ENCODE assay signal across 5 fruit fly cellular contexts in genomic region chr2L:10057236-10057635, dm6.
TF ChIP-seq lines count a peak whose summit lies in the region.

No protein-coding gene starts in this region.

- TF ChIP-seq CTCF in whole organism, embryonic (GFP tag; optimal IDR thresholded peaks at IDR 0.05; lab: Kevin White, UChicago) = no peak

TF ChIP-seq in whole organism, adult, 20 proteins besides CTCF, POLR2A, EP300 and RAD21:
- TF ChIP-seq CG12768 (GFP tag; optimal IDR thresholded peaks at IDR 0.05; lab: Kevin White, UChicago) (no peak), CG7101 (tag; optimal IDR thresholded peaks at IDR 0.05; lab: Kevin White, UChicago) (peak; percentile 52), Crg-1 (GFP tag; optimal IDR thresholded peaks at IDR 0.05; lab: Kevin White, UChicago) (no peak), CG1620 (GFP tag; optimal IDR thresholded peaks at IDR 0.05; lab: Kevin White, UChicago) (peak; percentile 3), cic (GFP tag; optimal IDR thresholded peaks at IDR 0.05; lab: Kevin White, UChicago) (no peak), tj (GFP tag; optimal IDR thresholded peaks at IDR 0.05; lab: Kevin White, UChicago) (no peak), bab1 (GFP tag; optimal IDR thresholded peaks at IDR 0.05; lab: Kevin White, UChicago) (peak; percentile 86), ovo (GFP tag; optimal IDR thresholded peaks at IDR 0.05; lab: Kevin White, UChicago) (no peak), CG7045 (GFP tag; optimal IDR thresholded peaks at IDR 0.05; lab: Kevin White, UChicago) (no peak), CG5204 (GFP tag; optimal IDR thresholded peaks at IDR 0.05; lab: Kevin White, UChicago) (no peak), CG14711 (tag; optimal IDR thresholded peaks at IDR 0.05; lab: Kevin White, UChicago) (peak; percentile 56), cnc (optimal IDR thresholded peaks at IDR 0.05; lab: Kevin White, UChicago) (no peak), CG11617 (GFP tag; optimal IDR thresholded peaks at IDR 0.05; lab: Kevin White, UChicago) (no peak), Mnt (GFP tag; optimal IDR thresholded peaks at IDR 0.05; lab: Kevin White, UChicago) (no peak), toe (GFP tag; optimal IDR thresholded peaks at IDR 0.05; lab: Kevin White, UChicago) (no peak), Hr96 (GFP tag; optimal IDR thresholded peaks at IDR 0.05; lab: Kevin White, UChicago) (peak; percentile 27), CG33017 (tag; optimal IDR thresholded peaks at IDR 0.05; lab: Kevin White, UChicago) (no peak), pad (GFP tag; optimal IDR thresholded peaks at IDR 0.05; lab: Kevin White, UChicago) (peak; percentile 65), Clk (GFP tag; optimal IDR thresholded peaks at IDR 0.05; lab: Kevin White, UChicago) (no peak)

TF ChIP-seq in whole organism, embryonic, 481 proteins besides CTCF, POLR2A, EP300 and RAD21 (continues in another document):
- TF ChIP-seq Rx (GFP tag; IDR thresholded peaks at IDR 0.05; lab: Robert Waterston, UW) (peak; percentile 81), stc (GFP tag; IDR thresholded peaks at IDR 0.05; lab: Robert Waterston, UW) (peak; percentile 71), CG10654 (GFP tag; optimal IDR thresholded peaks at IDR 0.05; lab: Kevin White, UChicago) (peak; percentile 56), z (GFP tag; IDR thresholded peaks at IDR 0.05; lab: Robert Waterston, UW) (no peak), CG6765 (GFP tag; optimal IDR thresholded peaks at IDR 0.05; lab: Kevin White, UChicago) (no peak), Mad (GFP tag; optimal IDR thresholded peaks at IDR 0.05; lab: Kevin White, UChicago) (no peak), ap (GFP tag; IDR thresholded peaks at IDR 0.05; lab: Robert Waterston, UW) (peak; percentile 80), Bdp1 (GFP tag; optimal IDR thresholded peaks at IDR 0.05; lab: Kevin White, UChicago) (peak; percentile 33), NC2β (GFP tag; optimal IDR thresholded peaks at IDR 0.05; lab: Kevin White, UChicago) (peak; percentile 24), az2 (GFP tag; optimal IDR thresholded peaks at IDR 0.05; lab: Kevin White, UChicago) (peak; percentile 75), CG18599 (GFP tag; optimal IDR thresholded peaks at IDR 0.05; lab: Kevin White, UChicago) (peak; percentile 28), CG15601 (tag; optimal IDR thresholded peaks at IDR 0.05; lab: Kevin White, UChicago) (peak; percentile 22), CG33557 (GFP tag; optimal IDR thresholded peaks at IDR 0.05; lab: Kevin White, UChicago) (peak; percentile 9), jing (GFP tag; optimal IDR thresholded peaks at IDR 0.05; lab: Kevin White, UChicago) (peak; percentile 54), CG17802 (tag; optimal IDR thresholded peaks at IDR 0.05; lab: Kevin White, UChicago) (peak; percentile 62), E2f2 (GFP tag; IDR thresholded peaks at IDR 0.05; lab: Robert Waterston, UW) (no peak), CG11398 (GFP tag; optimal IDR thresholded peaks at IDR 0.05; lab: Kevin White, UChicago) (peak; percentile 25), Usf (GFP tag; optimal IDR thresholded peaks at IDR 0.05; lab: Kevin White, UChicago) (peak; percentile 56), onecut (GFP tag; IDR thresholded peaks at IDR 0.05; lab: Robert Waterston, UW) (peak; percentile 72)

TF ChIP-seq in whole organism, prepupa, 60 proteins besides CTCF, POLR2A, EP300 and RAD21 (continues in another document):
- TF ChIP-seq spab (GFP tag; optimal IDR thresholded peaks at IDR 0.05; lab: Kevin White, UChicago) = peak; percentile 95
- TF ChIP-seq lz (GFP tag; optimal IDR thresholded peaks at IDR 0.05; lab: Kevin White, UChicago) = peak; percentile 98
- TF ChIP-seq CG6792 (GFP tag; optimal IDR thresholded peaks at IDR 0.05; lab: Kevin White, UChicago) = peak; percentile 98
- TF ChIP-seq CG6808 (GFP tag; optimal IDR thresholded peaks at IDR 0.05; lab: Kevin White, UChicago) = peak; percentile 94
- peak; percentile 99 for TF ChIP-seq Eip78C (GFP tag; lab: Kevin White, UChicago)
- no peak for TF ChIP-seq fkh (GFP tag; optimal IDR thresholded peaks at IDR 0.05; lab: Kevin White, UChicago)
- peak; percentile 96 for TF ChIP-seq CG11902 (GFP tag; optimal IDR thresholded peaks at IDR 0.05; lab: Kevin White, UChicago)
- TF ChIP-seq Smox (GFP tag; optimal IDR thresholded peaks at IDR 0.05; lab: Kevin White, UChicago) = peak; percentile 98
- peak; percentile 96 for TF ChIP-seq achi (GFP tag; optimal IDR thresholded peaks at IDR 0.05; lab: Kevin White, UChicago)
- TF ChIP-seq CG32006 (GFP tag; optimal IDR thresholded peaks at IDR 0.05; lab: Kevin White, UChicago) = peak; percentile 95
- peak; percentile 86 for TF ChIP-seq CG9139 (GFP tag; optimal IDR thresholded peaks at IDR 0.05; lab: Kevin White, UChicago)
- peak; percentile 95 for TF ChIP-seq vri (GFP tag; optimal IDR thresholded peaks at IDR 0.05; lab: Kevin White, UChicago)
- TF ChIP-seq cyc (GFP tag; optimal IDR thresholded peaks at IDR 0.05; lab: Kevin White, UChicago) = peak; percentile 98
- peak; percentile 98 for TF ChIP-seq CG10631 (GFP tag; optimal IDR thresholded peaks at IDR 0.05; lab: Kevin White, UChicago)
- peak; percentile 93 for TF ChIP-seq Gug (GFP tag; IDR thresholded peaks at IDR 0.05; lab: Robert Waterston, UW)
- peak; percentile 98 for TF ChIP-seq acj6 (GFP tag; optimal IDR thresholded peaks at IDR 0.05; lab: Kevin White, UChicago)
- TF ChIP-seq Sox15 (GFP tag; optimal IDR thresholded peaks at IDR 0.05; lab: Kevin White, UChicago) = peak; percentile 96
- TF ChIP-seq CG8319 (GFP tag; optimal IDR thresholded peaks at IDR 0.05; lab: Kevin White, UChicago) = peak; percentile 96
- TF ChIP-seq topi (GFP tag; optimal IDR thresholded peaks at IDR 0.05; lab: Kevin White, UChicago) = peak; percentile 97
- TF ChIP-seq CG3919 (GFP tag; optimal IDR thresholded peaks at IDR 0.05; lab: Kevin White, UChicago) = peak; percentile 99

TF ChIP-seq in whole organism, pupa, 21 proteins besides CTCF, POLR2A, EP300 and RAD21:
- peak; percentile 78 for TF ChIP-seq CG10348 (GFP tag; IDR thresholded peaks at IDR 0.05; lab: Robert Waterston, UW)
- TF ChIP-seq gl (tag; optimal IDR thresholded peaks at IDR 0.05; lab: Kevin White, UChicago) = peak; percentile 95
- TF ChIP-seq CG15710 (tag; optimal IDR thresholded peaks at IDR 0.05; lab: Kevin White, UChicago) = peak; percentile 94
- TF ChIP-seq Pif1A (GFP tag; optimal IDR thresholded peaks at IDR 0.05; lab: Kevin White, UChicago) = peak; percentile 97
- peak; percentile 94 for TF ChIP-seq CG12605 (GFP tag; IDR thresholded peaks at IDR 0.05; lab: Robert Waterston, UW)
- TF ChIP-seq CG13204 (GFP tag; optimal IDR thresholded peaks at IDR 0.05; lab: Kevin White, UChicago) = peak; percentile 91
- TF ChIP-seq CG17806 (tag; optimal IDR thresholded peaks at IDR 0.05; lab: Kevin White, UChicago) = peak; percentile 98
- peak; percentile 97 for TF ChIP-seq CG8301 (tag; optimal IDR thresholded peaks at IDR 0.05; lab: Kevin White, UChicago)
- TF ChIP-seq CG34367 (tag; optimal IDR thresholded peaks at IDR 0.05; lab: Kevin White, UChicago) = peak; percentile 95
- peak; percentile 98 for TF ChIP-seq Pif1B (GFP tag; optimal IDR thresholded peaks at IDR 0.05; lab: Kevin White, UChicago)
- peak; percentile 96 for TF ChIP-seq Ets98B (GFP tag; IDR thresholded peaks at IDR 0.05; lab: Robert Waterston, UW)
- peak; percentile 99 for TF ChIP-seq CG4496 (GFP tag; IDR thresholded peaks at IDR 0.05; lab: Robert Waterston, UW)
- TF ChIP-seq fd96Ca (GFP tag; IDR thresholded peaks at IDR 0.05; lab: Robert Waterston, UW) = peak; percentile 99
- peak; percentile 91 for TF ChIP-seq CG32121 (GFP tag; IDR thresholded peaks at IDR 0.05; lab: Robert Waterston, UW)
- peak; percentile 83 for TF ChIP-seq D1 (tag; optimal IDR thresholded peaks at IDR 0.05; lab: Kevin White, UChicago)
- peak; percentile 97 for TF ChIP-seq CG9948 (tag; optimal IDR thresholded peaks at IDR 0.05; lab: Kevin White, UChicago)
- peak; percentile 95 for TF ChIP-seq CG8159 (tag; optimal IDR thresholded peaks at IDR 0.05; lab: Kevin White, UChicago)
- peak; percentile 94 for TF ChIP-seq rn (GFP tag; IDR thresholded peaks at IDR 0.05; lab: Robert Waterston, UW)
- peak; percentile 98 for TF ChIP-seq Snoo (tag; optimal IDR thresholded peaks at IDR 0.05; lab: Kevin White, UChicago)
- peak; percentile 98 for TF ChIP-seq CG14655 (GFP tag; optimal IDR thresholded peaks at IDR 0.05; lab: Kevin White, UChicago)
- no peak for TF ChIP-seq EcR (GFP tag; optimal IDR thresholded peaks at IDR 0.05; lab: Kevin White, UChicago)

TF ChIP-seq in whole organism, wandering third instar larva, 38 proteins besides CTCF, POLR2A, EP300 and RAD21 (continues in another document):
- TF ChIP-seq fru (GFP tag; optimal IDR thresholded peaks at IDR 0.05; lab: Kevin White, UChicago) (peak; percentile 96), OdsH (GFP tag; optimal IDR thresholded peaks at IDR 0.05; lab: Kevin White, UChicago) (peak; percentile 95), CG32264 (GFP tag; optimal IDR thresholded peaks at IDR 0.05; lab: Kevin White, UChicago) (peak; percentile 91), rgr (GFP tag; optimal IDR thresholded peaks at IDR 0.05; lab: Kevin White, UChicago) (peak; percentile 96), HLH106 (tag; optimal IDR thresholded peaks at IDR 0.05; lab: Kevin White, UChicago) (peak; percentile 98), pan (optimal IDR thresholded peaks at IDR 0.05; lab: Kevin White, UChicago) (no peak), woc (GFP tag; optimal IDR thresholded peaks at IDR 0.05; lab: Kevin White, UChicago) (peak; percentile 91), psq (GFP tag; optimal IDR thresholded peaks at IDR 0.05; lab: Kevin White, UChicago) (peak; percentile 96), Jra (GFP tag; optimal IDR thresholded peaks at IDR 0.05; lab: Kevin White, UChicago) (peak; percentile 87), dsf (GFP tag; optimal IDR thresholded peaks at IDR 0.05; lab: Kevin White, UChicago; ENCODE audit: borderline replicate concordance) (peak; percentile 85), usp (GFP tag; optimal IDR thresholded peaks at IDR 0.05; lab: Kevin White, UChicago) (no peak), Hr78 (GFP tag; optimal IDR thresholded peaks at IDR 0.05; lab: Kevin White, UChicago) (no peak), Hr83 (GFP tag; optimal IDR thresholded peaks at IDR 0.05; lab: Kevin White, UChicago; ENCODE audit: poor library complexity, severe bottlenecking) (peak; percentile 93), foxo (GFP tag; optimal IDR thresholded peaks at IDR 0.05; lab: Kevin White, UChicago) (peak; percentile 79 to 97), Vsx2 (GFP tag; optimal IDR thresholded peaks at IDR 0.05; lab: Kevin White, UChicago; ENCODE audit: partially characterized antibody) (no peak), Abd-B (GFP tag; optimal IDR thresholded peaks at IDR 0.05; lab: Kevin White, UChicago) (no peak), Rel (GFP tag; optimal IDR thresholded peaks at IDR 0.05; lab: Kevin White, UChicago) (peak; percentile 61), Rel (tag; optimal IDR thresholded peaks at IDR 0.05; lab: Kevin White, UChicago) (peak; percentile 83), N (GFP tag; optimal IDR thresholded peaks at IDR 0.05; lab: Kevin White, UChicago) (no peak), br (GFP tag; optimal IDR thresholded peaks at IDR 0.05; lab: Kevin White, UChicago) (peak; percentile 96), dl (GFP tag; optimal IDR thresholded peaks at IDR 0.05; lab: Kevin White, UChicago; ENCODE audit: insufficient read depth in 1 of 2, partially characterized antibody in 2 of 2) (no peak), lola (GFP tag; optimal IDR thresholded peaks at IDR 0.05; lab: Kevin White, UChicago) (no peak), brk (GFP tag; optimal IDR thresholded peaks at IDR 0.05; lab: Kevin White, UChicago) (peak; percentile 82)
